Fruit fly (Drosophila melanogaster) S2 (cell line): Measurements from ENCODE around the gene Prx2.

Experiments used
- CG8478 ChIP-seq: fragments of >200 bp; optimal IDR thresholded peaks from 2 replicates; lab custom pipeline; 2018
- CTCF ChIP-seq, 2 experiments: fragments of >200 bp; optimal IDR thresholded peaks; 2 replicates each; lab custom pipeline; 2018

DNA sequence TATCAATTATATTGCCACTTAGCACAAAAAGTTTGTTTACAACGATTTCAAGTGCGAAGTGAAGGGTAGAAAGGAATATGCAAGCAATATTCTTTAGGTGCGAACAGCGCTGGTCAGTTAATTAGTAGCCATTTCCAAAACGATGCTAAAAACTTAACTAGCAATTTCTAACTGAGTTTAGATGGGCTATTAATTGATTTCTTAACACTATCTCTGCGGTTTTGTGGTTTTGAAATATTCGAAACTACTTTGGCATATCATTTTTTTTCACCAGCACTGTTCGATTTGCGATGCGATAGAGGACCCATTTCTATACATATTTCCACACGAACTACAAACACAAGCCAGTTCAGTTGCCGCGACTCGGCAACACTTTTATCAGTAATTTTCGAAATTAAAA is 46.9 kb downstream of the Prx2 start:
- TF ChIP-seq CTCF (optimal IDR thresholded peaks at IDR 0.05; lab: Kevin White, UChicago): no peak
- no peak for TF ChIP-seq CG8478 (lab: Kevin White, UChicago)
